Worm (Caenorhabditis elegans) whole organism, L4/young adult: ENCODE data around the gene ZK669.2.

Source experiments
- W03F9.2 ChIP-seq: fragments of 150-350 bp; optimal IDR thresholded peaks from 2 replicates; lab custom pipeline; 2014; ENCODE audit warnings: missing biosample characterization, missing genetic modification characterization
- dao-5 ChIP-seq: sonication (generic microtip); optimal IDR thresholded peaks from 2 replicates; lab custom pipeline; 2016; ENCODE audit warnings: missing genotype, missing genetic modification characterization, moderate library complexity, missing compliant biosample characterization
- him-1 ChIP-seq: sonication (generic microtip); optimal IDR thresholded peaks from 2 replicates; lab custom pipeline; 2016; ENCODE audit warnings: missing genotype, missing genetic modification reagents, missing genetic modification characterization, missing compliant biosample characterization

- TF ChIP-seq him-1 (tag; lab: Kevin White, UChicago) (no peak), W03F9.2 (no peak), dao-5 (no peak)
These were observed 47.1 kb upstream of the ZK669.2 start for ce11 chrII:7985029-7985428.
